Worm (Caenorhabditis elegans) whole organism, late embryonic: ENCODE results near the gene D1025.1.

ENCODE experiments used
- C08G9.2 ChIP-seq: sonication (generic microtip); optimal IDR thresholded peaks from 2 replicates; lab custom pipeline; 2016; ENCODE audit warnings: mild to moderate bottlenecking, missing genetic modification characterization, moderate library complexity, missing compliant biosample characterization
- K02D7.2 ChIP-seq: sonication (generic microtip); optimal IDR thresholded peaks from 2 replicates; lab custom pipeline; 2017; ENCODE audit warnings: mild to moderate bottlenecking, missing genetic modification characterization, missing compliant biosample characterization
- K09A11.1 ChIP-seq: sonication (generic microtip); optimal IDR thresholded peaks from 2 replicates; lab custom pipeline; 2017; ENCODE audit warnings: antibody characterized with exemption, mild to moderate bottlenecking, missing genetic modification characterization, missing compliant biosample characterization; ENCODE audit not compliant: insufficient read depth
- T23F11.4 ChIP-seq: fragments of 200-800 bp; sonication (Bioruptor generic); optimal IDR thresholded peaks from 2 replicates; lab custom pipeline; 2018; ENCODE audit warnings: mild to moderate bottlenecking, missing genetic modification characterization, missing compliant biosample characterization
- Y22D7AL.16 ChIP-seq: sonication (generic microtip); optimal IDR thresholded peaks from 2 replicates; lab custom pipeline; 2016; ENCODE audit warnings: missing genetic modification characterization, missing compliant biosample characterization
- ahr-1 ChIP-seq: sonication (generic microtip); optimal IDR thresholded peaks from 2 replicates; lab custom pipeline; 2016; ENCODE audit warnings: missing genetic modification characterization, missing compliant biosample characterization
- ceh-18 ChIP-seq: sonication (generic microtip); optimal IDR thresholded peaks from 2 replicates; lab custom pipeline; 2016; ENCODE audit warnings: missing genetic modification characterization, missing compliant biosample characterization
- ceh-19 ChIP-seq: fragments of 200-800 bp; sonication (Bioruptor generic); optimal IDR thresholded peaks from 2 replicates; lab custom pipeline; 2018; ENCODE audit warnings: mild to moderate bottlenecking, missing genetic modification characterization, missing compliant biosample characterization
- ceh-2 ChIP-seq: sonication (generic microtip); optimal IDR thresholded peaks from 2 replicates; lab custom pipeline; 2016; ENCODE audit warnings: missing genotype, missing genetic modification characterization, missing compliant biosample characterization
- ceh-24 ChIP-seq: sonication (generic microtip); optimal IDR thresholded peaks from 2 replicates; lab custom pipeline; 2016; ENCODE audit warnings: mild to moderate bottlenecking, missing genetic modification characterization, missing compliant biosample characterization
- ceh-31 ChIP-seq: sonication (generic microtip); optimal IDR thresholded peaks from 2 replicates; lab custom pipeline; 2016; ENCODE audit warnings: missing genetic modification characterization, missing compliant biosample characterization
- ceh-34 ChIP-seq: sonication (generic microtip); optimal IDR thresholded peaks from 2 replicates; lab custom pipeline; 2016; ENCODE audit warnings: mild to moderate bottlenecking, missing genetic modification characterization, missing compliant biosample characterization
- ceh-45 ChIP-seq: fragments of 200-800 bp; sonication (Bioruptor generic); IDR thresholded peaks from 2 replicates; pipeline ENCODE4 v1.3.6; 2022; ENCODE audit warnings: missing genetic modification reagents, missing genetic modification characterization, missing compliant biosample characterization
- ceh-6 ChIP-seq: fragments of 200-800 bp; sonication (Bioruptor generic); optimal IDR thresholded peaks from 2 replicates; lab custom pipeline; 2018; ENCODE audit warnings: mild to moderate bottlenecking, missing genetic modification characterization, missing compliant biosample characterization
- ceh-9 ChIP-seq: sonication (generic microtip); optimal IDR thresholded peaks from 2 replicates; lab custom pipeline; 2016; ENCODE audit warnings: mild to moderate bottlenecking, missing genetic modification characterization, inconsistent platforms, missing compliant biosample characterization
- dve-1 ChIP-seq: sonication (generic microtip); optimal IDR thresholded peaks from 2 replicates; lab custom pipeline; 2017; ENCODE audit warnings: antibody characterized with exemption, mild to moderate bottlenecking, missing genetic modification characterization, missing compliant biosample characterization
- elt-2 ChIP-seq: sonication (generic microtip); optimal IDR thresholded peaks from 2 replicates; lab custom pipeline; 2016; ENCODE audit warnings: missing genetic modification reagents, missing genetic modification characterization, missing compliant biosample characterization
- eyg-1 ChIP-seq: sonication (generic microtip); optimal IDR thresholded peaks from 2 replicates; lab custom pipeline; 2016; ENCODE audit warnings: missing genotype, missing genetic modification characterization, missing compliant biosample characterization
- fkh-10 ChIP-seq: fragments of 150-350 bp; optimal IDR thresholded peaks from 2 replicates; lab custom pipeline; 2014; ENCODE audit warnings: missing biosample characterization, missing genetic modification reagents, missing genetic modification characterization
- fkh-6 ChIP-seq: sonication (generic microtip); optimal IDR thresholded peaks from 2 replicates; lab custom pipeline; 2016; ENCODE audit warnings: missing genetic modification characterization, missing compliant biosample characterization
- hlh-13 ChIP-seq: fragments of 200-800 bp; sonication (Bioruptor generic); optimal IDR thresholded peaks from 2 replicates; lab custom pipeline; 2018; ENCODE audit warnings: mild to moderate bottlenecking, missing genetic modification characterization, missing compliant biosample characterization
- hlh-15 ChIP-seq: sonication (generic microtip); optimal IDR thresholded peaks from 2 replicates; lab custom pipeline; 2016; ENCODE audit warnings: missing genetic modification characterization, missing compliant biosample characterization
- hlh-6 ChIP-seq: sonication (generic microtip); optimal IDR thresholded peaks from 2 replicates; lab custom pipeline; 2016; ENCODE audit warnings: missing genotype, missing genetic modification characterization, missing compliant biosample characterization
- lim-6 ChIP-seq: sonication (generic microtip); optimal IDR thresholded peaks from 2 replicates; lab custom pipeline; 2016; ENCODE audit warnings: missing genetic modification characterization, missing compliant biosample characterization
- lin-11 ChIP-seq: fragments of 200-800 bp; sonication (Bioruptor generic); optimal IDR thresholded peaks from 2 replicates; lab custom pipeline; 2018; ENCODE audit warnings: mild to moderate bottlenecking, missing genetic modification characterization, missing compliant biosample characterization
- madf-2 ChIP-seq: sonication (generic microtip); optimal IDR thresholded peaks from 2 replicates; lab custom pipeline; 2017; ENCODE audit warnings: missing genetic modification characterization, missing compliant biosample characterization
- nfya-1 ChIP-seq: sonication (generic microtip); optimal IDR thresholded peaks from 2 replicates; lab custom pipeline; 2017; ENCODE audit warnings: missing genetic modification characterization, mild to moderate bottlenecking, missing compliant biosample characterization, antibody characterized with exemption, moderate library complexity
- nhr-11 ChIP-seq: fragments of 150-350 bp; optimal IDR thresholded peaks from 2 replicates; lab custom pipeline; 2014; ENCODE audit warnings: missing biosample characterization, missing genetic modification characterization
- npax-4 ChIP-seq: sonication (generic microtip); optimal IDR thresholded peaks from 2 replicates; lab custom pipeline; 2016; ENCODE audit warnings: missing genetic modification characterization, missing compliant biosample characterization
- odd-2 ChIP-seq: sonication (generic microtip); optimal IDR thresholded peaks from 2 replicates; lab custom pipeline; 2017; ENCODE audit warnings: antibody characterized with exemption, mild to moderate bottlenecking, missing genetic modification characterization, missing compliant biosample characterization
- pag-3 ChIP-seq: sonication (generic microtip); optimal IDR thresholded peaks from 2 replicates; lab custom pipeline; 2016; ENCODE audit warnings: missing compliant biosample characterization, missing genetic modification characterization, borderline replicate concordance
- pat-9 ChIP-seq: fragments of 200-800 bp; sonication (Bioruptor generic); optimal IDR thresholded peaks from 2 replicates; lab custom pipeline; 2018; ENCODE audit warnings: mild to moderate bottlenecking, missing genetic modification characterization, moderate library complexity, missing compliant biosample characterization
- pax-1 ChIP-seq: fragments of 150-350 bp; optimal IDR thresholded peaks from 2 replicates; lab custom pipeline; 2014; ENCODE audit warnings: missing biosample characterization, missing genetic modification characterization
- pha-2 ChIP-seq: sonication (generic microtip); optimal IDR thresholded peaks from 2 replicates; lab custom pipeline; 2017; ENCODE audit warnings: mild to moderate bottlenecking, missing genetic modification characterization, missing compliant biosample characterization
- pha-4 ChIP-seq: fragments of 150-350 bp; optimal IDR thresholded peaks from 2 replicates; lab custom pipeline; 2018; ENCODE audit warnings: missing biosample characterization, missing genetic modification reagents, missing genetic modification characterization
- pros-1 ChIP-seq: fragments of 150-350 bp; optimal IDR thresholded peaks from 2 replicates; lab custom pipeline; 2014; ENCODE audit warnings: missing biosample characterization, missing genetic modification reagents, missing genetic modification characterization
- ref-2 ChIP-seq: sonication (generic microtip); optimal IDR thresholded peaks from 2 replicates; lab custom pipeline; 2016; ENCODE audit warnings: missing genetic modification characterization, missing compliant biosample characterization
- syd-9 ChIP-seq: sonication (generic microtip); optimal IDR thresholded peaks from 2 replicates; lab custom pipeline; 2016; ENCODE audit warnings: mild to moderate bottlenecking, missing genetic modification characterization, moderate library complexity, missing compliant biosample characterization
- tbx-7 ChIP-seq: sonication (generic microtip); optimal IDR thresholded peaks from 2 replicates; lab custom pipeline; 2016; ENCODE audit warnings: missing genotype, missing genetic modification characterization, missing compliant biosample characterization
- ttx-3 ChIP-seq: sonication (generic microtip); optimal IDR thresholded peaks from 2 replicates; lab custom pipeline; 2016; ENCODE audit warnings: missing genetic modification reagents, missing genetic modification characterization, missing compliant biosample characterization
- unc-3 ChIP-seq, 2 experiments: fragments of 200-800 bp in 1 of 2; sonication (Bioruptor generic) in 1 of 2; sonication (generic microtip) in 1 of 2; conservative IDR thresholded peaks in 1 of 2; optimal IDR thresholded peaks in 1 of 2; 2 replicates each; pipeline versions ENCODE4 v1.3.6 to Lab custom; 2016 to 2022; ENCODE audit warnings: missing compliant biosample characterization in 2 of 2, missing genetic modification characterization in 2 of 2, missing genetic modification reagents in 1 of 2
- unc-42 ChIP-seq: sonication (generic microtip); optimal IDR thresholded peaks from 2 replicates; lab custom pipeline; 2016; ENCODE audit warnings: missing genotype, missing genetic modification characterization, missing compliant biosample characterization
- unc-55 ChIP-seq: sonication (generic microtip); optimal IDR thresholded peaks from 2 replicates; lab custom pipeline; 2017; ENCODE audit warnings: missing biosample characterization, missing genetic modification reagents, missing genetic modification characterization
- unc-86 ChIP-seq: sonication (generic microtip); optimal IDR thresholded peaks from 2 replicates; lab custom pipeline; 2016; ENCODE audit warnings: missing genetic modification characterization, missing compliant biosample characterization
- ztf-16 ChIP-seq: sonication (generic microtip); optimal IDR thresholded peaks from 2 replicates; lab custom pipeline; 2017; ENCODE audit warnings: missing genetic modification characterization, missing compliant biosample characterization

Gene D1025.1

ce11 chrX:14520463-14520862, at the start of gene D1025.1:
Gene D1025.1 (plus strand): TSS chrX:14520763.
- no peak for TF ChIP-seq fkh-10 (GFP tag; lab: Kevin White, UChicago)
- no peak for TF ChIP-seq ceh-2 (tag; lab: Kevin White, UChicago)
- no peak for TF ChIP-seq odd-2
- no peak for TF ChIP-seq K09A11.1 (tag; lab: Kevin White, UChicago)
- TF ChIP-seq unc-86 (tag; lab: Kevin White, UChicago) = no peak
- no peak for TF ChIP-seq ttx-3 (tag; lab: Kevin White, UChicago)
- no peak for TF ChIP-seq ceh-18
- TF ChIP-seq ceh-31 (tag; lab: Kevin White, UChicago) = no peak
- no peak for TF ChIP-seq tbx-7 (tag; lab: Kevin White, UChicago)
- TF ChIP-seq lim-6 (tag; lab: Kevin White, UChicago) = no peak
- no peak for TF ChIP-seq pha-4
- no peak for TF ChIP-seq ztf-16 (tag; lab: Kevin White, UChicago)
- TF ChIP-seq nhr-11 (tag; lab: Kevin White, UChicago) = no peak
- no peak for TF ChIP-seq pha-2
- no peak for TF ChIP-seq nfya-1 (tag; lab: Kevin White, UChicago)
- no peak for TF ChIP-seq pag-3 (tag; lab: Kevin White, UChicago)
- no peak for TF ChIP-seq ceh-45 (GFP tag; lab: Robert Waterston, UW)
- TF ChIP-seq pax-1 = no peak
- TF ChIP-seq ref-2 (tag; lab: Kevin White, UChicago) = no peak
- TF ChIP-seq, all 69 proteins: peak for 0

- TF ChIP-seq unc-3 (GFP tag; conservative IDR thresholded peaks at IDR 0.05; lab: Robert Waterston, UW) = no peak
- TF ChIP-seq unc-3 (tag; optimal IDR thresholded peaks at IDR 0.05; lab: Kevin White, UChicago) = no peak
- no peak for TF ChIP-seq hlh-15 (tag; lab: Kevin White, UChicago)
- TF ChIP-seq pax-1 = no peak
- TF ChIP-seq pros-1 (tag; lab: Kevin White, UChicago) = no peak
- no peak for TF ChIP-seq ceh-18
- TF ChIP-seq syd-9 = no peak
Measured at ce11 chrX:14473740-14474139, 46.8 kb upstream of the D1025.1 start, which contains the start of gene M163.5. Gene M163.5 (plus strand): TSS chrX:14474040.

- TF ChIP-seq Y22D7AL.16 (tag; lab: Kevin White, UChicago) (no peak), nfya-1 (tag; lab: Kevin White, UChicago) (no peak), elt-2 (no peak), syd-9 (no peak), dve-1 (tag; lab: Kevin White, UChicago) (no peak), tbx-7 (tag; lab: Kevin White, UChicago) (no peak), madf-2 (tag; lab: Kevin White, UChicago) (no peak), ceh-2 (tag; lab: Kevin White, UChicago) (no peak), ref-2 (tag; lab: Kevin White, UChicago) (no peak), hlh-6 (tag; lab: Kevin White, UChicago) (no peak), ceh-34 (tag; lab: Kevin White, UChicago) (no peak), T23F11.4 (no peak)
Measured at ce11 chrX:14476625-14477257, 43.8 kb upstream of the D1025.1 start.

- TF ChIP-seq hlh-13 (no peak), ceh-31 (tag; lab: Kevin White, UChicago) (no peak), fkh-6 (tag; lab: Kevin White, UChicago) (no peak), ceh-24 (tag; lab: Kevin White, UChicago) (no peak), pat-9 (tag; lab: Kevin White, UChicago) (no peak), unc-55 (GFP tag; lab: Kevin White, UChicago) (no peak), npax-4 (tag; lab: Kevin White, UChicago) (no peak), fkh-10 (GFP tag; lab: Kevin White, UChicago) (no peak), unc-42 (tag; lab: Kevin White, UChicago) (no peak), C08G9.2 (tag; lab: Kevin White, UChicago) (no peak), ceh-19 (GFP tag; lab: Kevin White, UChicago) (no peak), ceh-9 (tag; lab: Kevin White, UChicago) (no peak), ceh-6 (no peak), nhr-11 (tag; lab: Kevin White, UChicago) (no peak), ceh-45 (GFP tag; lab: Robert Waterston, UW) (no peak), lin-11 (tag; lab: Kevin White, UChicago) (no peak), elt-2 (no peak), ahr-1 (no peak), eyg-1 (tag; lab: Kevin White, UChicago) (no peak), K02D7.2 (no peak)
Measured at ce11 chrX:14477338-14477737, 43.2 kb upstream of the D1025.1 start.
